Worm (Caenorhabditis elegans): Measurements from ENCODE around the gene C56E6.2.

ce11 chrII:6531940-6532339, 7.2 kb downstream of the C56E6.2 start, which contains the start of gene abcx-1:
- TF ChIP-seq hmg-1.2 (GFP tag; IDR thresholded peaks at IDR 0.05), result no peak
- TF ChIP-seq F57A8.1 (GFP tag; optimal IDR thresholded peaks at IDR 0.05), result no peak
- no peak for TF ChIP-seq unc-62 (GFP tag; optimal IDR thresholded peaks at IDR 0.05)
- no peak for TF ChIP-seq hmg-20 (GFP tag; IDR thresholded peaks at IDR 0.05)
- TF ChIP-seq madf-10 (tag; optimal IDR thresholded peaks at IDR 0.05), result no peak
- TF ChIP-seq mes-4 (tag; optimal IDR thresholded peaks at IDR 0.05), result no peak
- no peak for TF ChIP-seq ama-1 (optimal IDR thresholded peaks at IDR 0.05)
- no peak for TF ChIP-seq ama-1 (GFP tag; optimal IDR thresholded peaks at IDR 0.05)
- no peak for TF ChIP-seq T26A5.8 (tag; optimal IDR thresholded peaks at IDR 0.05)
- no peak for TF ChIP-seq snpc-4 (GFP tag; optimal IDR thresholded peaks at IDR 0.05)
- TF ChIP-seq snpc-4 (tag; optimal IDR thresholded peaks at IDR 0.05), result no peak
- TF ChIP-seq snpc-3.4 (tag; optimal IDR thresholded peaks at IDR 0.05), result no peak
- no peak for TF ChIP-seq snpc-1.1 (tag; optimal IDR thresholded peaks at IDR 0.05; ENCODE audit: insufficient read depth)
- no peak for TF ChIP-seq ztf-18 (tag; optimal IDR thresholded peaks at IDR 0.05)
- no peak for TF ChIP-seq him-1 (tag; optimal IDR thresholded peaks at IDR 0.05)
- TF ChIP-seq ceh-91 (GFP tag; IDR thresholded peaks at IDR 0.05), result no peak
